Worm (Caenorhabditis elegans) whole organism, L1 larva: ENCODE measurements around the gene alh-7.

Source experiments
- aha-1 ChIP-seq: fragments of 150-350 bp; optimal IDR thresholded peaks from 2 replicates; lab custom pipeline; 2014; ENCODE audit warnings: missing biosample characterization, missing genetic modification characterization
- aly-2 ChIP-seq: fragments of 150-350 bp; optimal IDR thresholded peaks from 2 replicates; lab custom pipeline; 2014; ENCODE audit warnings: missing biosample characterization, missing genetic modification characterization
- ama-1 ChIP-seq: fragments of 150-350 bp; optimal IDR thresholded peaks from 2 replicates; lab custom pipeline; 2014
- blmp-1 ChIP-seq: fragments of 150-350 bp; optimal IDR thresholded peaks from 2 replicates; lab custom pipeline; 2014; ENCODE audit warnings: missing biosample characterization, missing genetic modification characterization
- jun-1 ChIP-seq: fragments of 150-350 bp; optimal IDR thresholded peaks from 2 replicates; lab custom pipeline; 2014; ENCODE audit warnings: missing biosample characterization, missing genetic modification reagents, missing genetic modification characterization
- nhr-12 ChIP-seq: sonication (generic microtip); optimal IDR thresholded peaks from 2 replicates; lab custom pipeline; 2017; ENCODE audit warnings: missing biosample characterization, missing genetic modification characterization
- nhr-237 ChIP-seq: fragments of 150-350 bp; optimal IDR thresholded peaks from 2 replicates; lab custom pipeline; 2014; ENCODE audit warnings: missing biosample characterization, missing genetic modification characterization
- nhr-28 ChIP-seq: fragments of 150-350 bp; optimal IDR thresholded peaks from 2 replicates; lab custom pipeline; 2014; ENCODE audit warnings: missing biosample characterization, missing genetic modification characterization
- nhr-47 ChIP-seq: sonication (generic microtip); optimal IDR thresholded peaks from 2 replicates; lab custom pipeline; 2016; ENCODE audit warnings: mild to moderate bottlenecking, missing genetic modification characterization, moderate library complexity, missing compliant biosample characterization
- rnt-1 ChIP-seq: sonication (generic microtip); optimal IDR thresholded peaks from 2 replicates; lab custom pipeline; 2016; ENCODE audit warnings: mild to moderate bottlenecking, missing genetic modification characterization, moderate library complexity, missing compliant biosample characterization
- unc-62 ChIP-seq: fragments of 150-350 bp; optimal IDR thresholded peaks from 2 replicates; lab custom pipeline; 2014; ENCODE audit warnings: missing biosample characterization, missing genetic modification reagents, missing genetic modification characterization
- zag-1 ChIP-seq: fragments of 150-350 bp; optimal IDR thresholded peaks from 2 replicates; lab custom pipeline; 2014; ENCODE audit warnings: missing biosample characterization, missing genetic modification characterization
- ztf-11 ChIP-seq, 2 experiments: sonication (generic microtip); optimal IDR thresholded peaks; 2 replicates each; lab custom pipeline; 2016 to 2017; ENCODE audit warnings: missing genetic modification characterization in 2 of 2, missing biosample characterization in 1 of 2, missing compliant biosample characterization in 1 of 2

- TF ChIP-seq ama-1 (lab: Kevin White, UChicago) = peak; percentile 51
- no peak for TF ChIP-seq zag-1
- TF ChIP-seq blmp-1 (tag; lab: Kevin White, UChicago) = no peak
- no peak for TF ChIP-seq jun-1 (tag; lab: Kevin White, UChicago)
- TF ChIP-seq aly-2 (tag; lab: Kevin White, UChicago) = no peak
- TF ChIP-seq nhr-237 (tag; lab: Kevin White, UChicago) = no peak
- TF ChIP-seq rnt-1 (tag; lab: Kevin White, UChicago) = peak; percentile 25
- no peak for TF ChIP-seq ztf-11 (tag; optimal IDR thresholded peaks at IDR 0.05; lab: Kevin White, UChicago)
- TF ChIP-seq unc-62 = no peak
- TF ChIP-seq aha-1 (tag; lab: Kevin White, UChicago) = no peak
- TF ChIP-seq nhr-28 (tag; lab: Kevin White, UChicago) = peak; percentile 11
- peak; percentile 60 for TF ChIP-seq nhr-47 (tag; lab: Kevin White, UChicago)
- no peak for TF ChIP-seq nhr-12 (tag; lab: Kevin White, UChicago)
Observed at ce11 chrII:13494762-13495161, 3.2 kb upstream of the alh-7 start.
